Fruit fly (Drosophila melanogaster) ovary, adult (tissue): ENCODE results near the gene klar.

Experiments
- CG17801 ChIP-seq: fragments of 200-800 bp; optimal IDR thresholded peaks from 2 replicates; lab custom pipeline; 2019; ENCODE audit warnings: missing biosample characterization, mild to moderate bottlenecking, missing genetic modification characterization, moderate library complexity; ENCODE audit not compliant: partially characterized antibody

Gene klar

dm6 chr3L:557294-557693, 16.9 kb upstream of the klar start:
- no peak for TF ChIP-seq CG17801 (GFP tag; lab: Kevin White, UChicago)

dm6 chr3L:555898-556540, 15.6 kb upstream of the klar start:
- no peak for TF ChIP-seq CG17801 (GFP tag; lab: Kevin White, UChicago)

- TF ChIP-seq CG17801 (GFP tag; lab: Kevin White, UChicago) = no peak
Observed at dm6 chr3L:555326-555725, 14.9 kb upstream of the klar start.

dm6 chr3L:554577-554976, 14.2 kb upstream of the klar start:
- TF ChIP-seq CG17801 (GFP tag; lab: Kevin White, UChicago) = no peak

- TF ChIP-seq CG17801 (GFP tag; lab: Kevin White, UChicago) = peak; percentile 87
Observed at dm6 chr3L:552950-553349, 12.5 kb upstream of the klar start.

- no peak for TF ChIP-seq CG17801 (GFP tag; lab: Kevin White, UChicago)
Observed at dm6 chr3L:552446-552845, 12.0 kb upstream of the klar start.

- TF ChIP-seq CG17801 (GFP tag; lab: Kevin White, UChicago) = no peak
Observed at dm6 chr3L:551844-552243, 11.4 kb upstream of the klar start.

- no peak for TF ChIP-seq CG17801 (GFP tag; lab: Kevin White, UChicago)
Observed at dm6 chr3L:550828-551094, 10.3 kb upstream of the klar start.

- no peak for TF ChIP-seq CG17801 (GFP tag; lab: Kevin White, UChicago)
Observed at dm6 chr3L:550082-550827, 9.8 kb upstream of the klar start.

dm6 chr3L:548304-549198, 8.1 kb upstream of the klar start:
- peak; percentile 38 for TF ChIP-seq CG17801 (GFP tag; lab: Kevin White, UChicago)

dm6 chr3L:546819-547441, 6.5 kb upstream of the klar start:
- TF ChIP-seq CG17801 (GFP tag; lab: Kevin White, UChicago) = peak; percentile 65

dm6 chr3L:545512-546161, 5.2 kb upstream of the klar start:
- no peak for TF ChIP-seq CG17801 (GFP tag; lab: Kevin White, UChicago)

- TF ChIP-seq CG17801 (GFP tag; lab: Kevin White, UChicago) = no peak
Observed at dm6 chr3L:544203-544602, 3.8 kb upstream of the klar start.

- peak; percentile 62 for TF ChIP-seq CG17801 (GFP tag; lab: Kevin White, UChicago)
Observed at dm6 chr3L:542863-543635, 2.6 kb upstream of the klar start, which contains the start of the genes Cypl and Hipk. Gene Cypl, minus strand, starts transcription at chr3L:542931. Gene Hipk, plus strand, starts transcription at chr3L:543060.
